Fruit fly (Drosophila melanogaster): Measurements from ENCODE around the gene Ddrgk1.

- TF ChIP-seq fd96Ca (GFP tag; IDR thresholded peaks at IDR 0.05) (peak; percentile 78), CG14655 (GFP tag; optimal IDR thresholded peaks at IDR 0.05) (peak; percentile 67), CG12605 (GFP tag; IDR thresholded peaks at IDR 0.05) (0 out of 2 replicates have a peak, but pooled peaks have one; percentile 36), CG13204 (GFP tag; optimal IDR thresholded peaks at IDR 0.05) (no peak), D1 (tag; optimal IDR thresholded peaks at IDR 0.05) (no peak), CG10348 (GFP tag; IDR thresholded peaks at IDR 0.05) (0 out of 2 replicates have a peak, but pooled peaks have one; percentile 27), CG32121 (GFP tag; IDR thresholded peaks at IDR 0.05) (peak; percentile 57), EcR (GFP tag; optimal IDR thresholded peaks at IDR 0.05) (peak; percentile 89), Ets98B (GFP tag; IDR thresholded peaks at IDR 0.05) (peak; percentile 53), CG9948 (tag; optimal IDR thresholded peaks at IDR 0.05) (peak; percentile 65), CG8159 (tag; optimal IDR thresholded peaks at IDR 0.05) (peak; percentile 70), Snoo (tag; optimal IDR thresholded peaks at IDR 0.05) (peak; percentile 14), CG17806 (tag; optimal IDR thresholded peaks at IDR 0.05) (peak; percentile 65), CG4496 (GFP tag; IDR thresholded peaks at IDR 0.05) (peak; percentile 50; the same call in 1 of the 3 replicates)
These were observed 14.9 kb upstream of the Ddrgk1 start for dm6 chr3R:21199953-21200368.
